Fruit fly (Drosophila melanogaster) whole organism, prepupa: ENCODE measurements around the gene mahe.

Source experiments
- CG9139 ChIP-seq: fragments of 200-800 bp; sonication (Bioruptor generic); optimal IDR thresholded peaks from 3 replicates; lab custom pipeline; 2017; ENCODE audit warnings: missing biosample characterization, mild to moderate bottlenecking, missing genetic modification characterization
- Gug ChIP-seq: fragments of 200-800 bp; sonication (Bioruptor generic); IDR thresholded peaks from 2 replicates; pipeline ENCODE4 v1.3.6; 2022; ENCODE audit warnings: missing biosample characterization, missing genetic modification characterization
- Hr39 ChIP-seq: fragments of 200-800 bp; sonication (Bioruptor generic); optimal IDR thresholded peaks from 2 replicates; lab custom pipeline; 2016; ENCODE audit warnings: missing biosample characterization, missing genetic modification characterization
- Hr4 ChIP-seq: fragments of 200-800 bp; sonication (Bioruptor generic); optimal IDR thresholded peaks from 3 replicates; lab custom pipeline; 2016; ENCODE audit warnings: missing biosample characterization, missing genetic modification characterization
- OdsH ChIP-seq: fragments of 200-800 bp; sonication (Bioruptor generic); optimal IDR thresholded peaks from 3 replicates; lab custom pipeline; 2016; ENCODE audit warnings: missing biosample characterization, missing genetic modification characterization
- achi ChIP-seq: fragments of 200-800 bp; sonication (Bioruptor generic); optimal IDR thresholded peaks from 3 replicates; lab custom pipeline; 2016; ENCODE audit warnings: missing biosample characterization, missing genetic modification characterization
- eg ChIP-seq: fragments of 200-800 bp; sonication (Bioruptor generic); IDR thresholded peaks from 3 replicates; pipeline ENCODE4 v1.3.6; 2022; ENCODE audit warnings: missing biosample characterization, missing genetic modification characterization
- ss ChIP-seq, 2 experiments: fragments of 200-800 bp; sonication (Bioruptor generic); optimal IDR thresholded peaks; 2 replicates in 1 of 2; 3 replicates in 1 of 2; lab custom pipeline; 2017 to 2018; ENCODE audit warnings: mild to moderate bottlenecking in 2 of 2, missing biosample characterization in 2 of 2, missing genetic modification characterization in 2 of 2, moderate library complexity in 1 of 2

dm6 chrX:7969188-7969829, 38.1 kb upstream of the mahe start:
- TF ChIP-seq ss (GFP tag; optimal IDR thresholded peaks at IDR 0.05; lab: Kevin White, UChicago) (peak in 1 of 2 experiments; percentile 35), achi (GFP tag; lab: Kevin White, UChicago) (peak; percentile 4), Hr39 (GFP tag; lab: Kevin White, UChicago) (no peak), eg (0 out of 3 replicates have a peak, but pooled peaks have one; percentile 15), CG9139 (GFP tag; lab: Kevin White, UChicago) (no peak), OdsH (GFP tag; lab: Kevin White, UChicago) (no peak), Hr4 (no peak), Gug (GFP tag; lab: Robert Waterston, UW) (no peak)
